Fruit fly (Drosophila melanogaster): ENCODE data around the gene CG31855.

- TF ChIP-seq psq (optimal IDR thresholded peaks at IDR 0.05) (no peak), CG8478 (optimal IDR thresholded peaks at IDR 0.05) (no peak), Dll (optimal IDR thresholded peaks at IDR 0.05) (no peak)
Observed at dm6 chr2L:13394903-13395302, 25.9 kb downstream of the CG31855 start, which contains the start of gene RpL24.

Measured in whole organism.